Fruit fly (Drosophila melanogaster) whole organism, prepupa: Measurements from ENCODE around the gene ABCB7.
A peak's percentile ranks its signal among the peaks of the same experiment; 100 is the strongest.

Source experiments
- Blimp-1 ChIP-seq: fragments of 200-800 bp; sonication (Bioruptor generic); optimal IDR thresholded peaks from 3 replicates; lab custom pipeline; 2017; ENCODE audit warnings: missing biosample characterization, missing genetic modification characterization, mild to moderate bottlenecking, moderate library complexity, missing genetic modification reagents
- CG10631 ChIP-seq: fragments of 200-800 bp; sonication (Bioruptor generic); optimal IDR thresholded peaks from 2 replicates; lab custom pipeline; 2016; ENCODE audit warnings: missing biosample characterization, missing genetic modification characterization
- CG10669 ChIP-seq: fragments of 200-800 bp; sonication (Bioruptor generic); optimal IDR thresholded peaks from 3 replicates; lab custom pipeline; 2018; ENCODE audit warnings: missing biosample characterization, mild to moderate bottlenecking, missing genetic modification characterization, moderate library complexity
- CG11294 ChIP-seq: fragments of 200-800 bp; sonication (Bioruptor generic); IDR thresholded peaks from 2 replicates; pipeline ENCODE4 v1.3.6; 2022; ENCODE audit warnings: missing biosample characterization, missing genetic modification characterization
- CG11902 ChIP-seq: fragments of 200-800 bp; sonication (Bioruptor generic); optimal IDR thresholded peaks from 3 replicates; lab custom pipeline; 2016; ENCODE audit warnings: missing biosample characterization, missing genetic modification characterization
- CG15336 ChIP-seq: fragments of 200-800 bp; sonication (Bioruptor generic); IDR thresholded peaks from 2 replicates; pipeline ENCODE4 v1.3.6; 2022; ENCODE audit warnings: missing biosample characterization, missing genetic modification characterization
- CG1621 ChIP-seq: fragments of 200-800 bp; sonication (Bioruptor generic); optimal IDR thresholded peaks from 3 replicates; lab custom pipeline; 2018; ENCODE audit warnings: missing biosample characterization, mild to moderate bottlenecking, missing genetic modification characterization
- CG16779 ChIP-seq: fragments of 200-800 bp; sonication (Bioruptor generic); optimal IDR thresholded peaks from 3 replicates; lab custom pipeline; 2017; ENCODE audit warnings: missing biosample characterization, mild to moderate bottlenecking, missing genetic modification characterization
- CG3032 ChIP-seq: fragments of 200-800 bp; optimal IDR thresholded peaks from 2 replicates; lab custom pipeline; 2019; ENCODE audit warnings: missing biosample characterization, mild to moderate bottlenecking, missing genetic modification characterization, moderate library complexity
- CG31627 ChIP-seq: fragments of 200-800 bp; sonication (Bioruptor generic); optimal IDR thresholded peaks from 3 replicates; lab custom pipeline; 2016; ENCODE audit warnings: missing biosample characterization, missing genetic modification characterization
- CG32006 ChIP-seq: fragments of 200-800 bp; sonication (Bioruptor generic); optimal IDR thresholded peaks from 3 replicates; lab custom pipeline; 2017; ENCODE audit warnings: missing biosample characterization, mild to moderate bottlenecking, missing genetic modification characterization
- CG34406 ChIP-seq: fragments of 200-800 bp; sonication (Bioruptor generic); optimal IDR thresholded peaks from 3 replicates; lab custom pipeline; 2016; ENCODE audit warnings: missing biosample characterization, missing genetic modification characterization
- CG3919 ChIP-seq: fragments of 200-800 bp; sonication (Bioruptor generic); optimal IDR thresholded peaks from 3 replicates; lab custom pipeline; 2016; ENCODE audit warnings: missing biosample characterization, missing genetic modification characterization
- CG4318 ChIP-seq: fragments of 200-800 bp; sonication (Bioruptor generic); optimal IDR thresholded peaks from 3 replicates; lab custom pipeline; 2017; ENCODE audit warnings: missing biosample characterization, mild to moderate bottlenecking, missing genetic modification characterization
- CG6163 ChIP-seq: fragments of 200-800 bp; sonication (Bioruptor generic); IDR thresholded peaks from 3 replicates; pipeline ENCODE4 v1.3.6; 2022; ENCODE audit warnings: missing biosample characterization, missing genetic modification characterization
- CG6276 ChIP-seq: fragments of 200-800 bp; sonication (Bioruptor generic); optimal IDR thresholded peaks from 2 replicates; lab custom pipeline; 2017; ENCODE audit warnings: missing biosample characterization, mild to moderate bottlenecking, missing genetic modification characterization
- CG6808 ChIP-seq: fragments of 200-800 bp; sonication (Bioruptor generic); optimal IDR thresholded peaks from 3 replicates; lab custom pipeline; 2017; ENCODE audit warnings: missing biosample characterization, missing genetic modification characterization, mild to moderate bottlenecking, moderate library complexity, missing genetic modification reagents
- CG6854 ChIP-seq: fragments of 200-800 bp; sonication (Bioruptor generic); optimal IDR thresholded peaks from 2 replicates; lab custom pipeline; 2017; ENCODE audit warnings: missing biosample characterization, mild to moderate bottlenecking, missing genetic modification characterization
- CG7368 ChIP-seq: fragments of 200-800 bp; sonication (Bioruptor generic); optimal IDR thresholded peaks from 3 replicates; lab custom pipeline; 2016; ENCODE audit warnings: missing biosample characterization, missing genetic modification characterization
- CG8119 ChIP-seq: fragments of 200-800 bp; sonication (Bioruptor generic); IDR thresholded peaks from 3 replicates; pipeline ENCODE4 v1.3.6; 2022; ENCODE audit warnings: missing biosample characterization, missing genetic modification characterization
- CG8319 ChIP-seq: fragments of 200-800 bp; sonication (Bioruptor generic); optimal IDR thresholded peaks from 3 replicates; lab custom pipeline; 2016; ENCODE audit warnings: missing biosample characterization, missing genetic modification characterization
- CG8632 ChIP-seq: fragments of 200-800 bp; sonication (Bioruptor generic); optimal IDR thresholded peaks from 3 replicates; lab custom pipeline; 2016; ENCODE audit warnings: missing biosample characterization, missing genetic modification characterization
- CG9139 ChIP-seq: fragments of 200-800 bp; sonication (Bioruptor generic); optimal IDR thresholded peaks from 3 replicates; lab custom pipeline; 2017; ENCODE audit warnings: missing biosample characterization, mild to moderate bottlenecking, missing genetic modification characterization
- Eip75B ChIP-seq: fragments of 200-800 bp; sonication (Bioruptor generic); optimal IDR thresholded peaks from 3 replicates; lab custom pipeline; 2016; ENCODE audit warnings: missing biosample characterization, missing genetic modification characterization
- Eip78C ChIP-seq: fragments of 200-800 bp; sonication (Bioruptor generic); peaks from one replicate; lab custom pipeline; 2016; ENCODE audit warnings: missing biosample characterization, missing genetic modification characterization
- Eip93F ChIP-seq: fragments of 200-800 bp; sonication (Bioruptor generic); optimal IDR thresholded peaks from 2 replicates; lab custom pipeline; 2016; ENCODE audit warnings: missing biosample characterization, mild to moderate bottlenecking, missing genetic modification characterization
- Ets21C ChIP-seq: fragments of 200-800 bp; sonication (Bioruptor generic); optimal IDR thresholded peaks from 3 replicates; lab custom pipeline; 2016; ENCODE audit warnings: missing biosample characterization, missing genetic modification characterization
- Gug ChIP-seq: fragments of 200-800 bp; sonication (Bioruptor generic); IDR thresholded peaks from 2 replicates; pipeline ENCODE4 v1.3.6; 2022; ENCODE audit warnings: missing biosample characterization, missing genetic modification characterization
- Hr38 ChIP-seq: sonication (Bioruptor generic); optimal IDR thresholded peaks from 2 replicates; lab custom pipeline; 2016; ENCODE audit warnings: missing biosample characterization, missing genetic modification characterization
- Hr39 ChIP-seq: fragments of 200-800 bp; sonication (Bioruptor generic); optimal IDR thresholded peaks from 2 replicates; lab custom pipeline; 2016; ENCODE audit warnings: missing biosample characterization, missing genetic modification characterization
- Hr4 ChIP-seq: fragments of 200-800 bp; sonication (Bioruptor generic); optimal IDR thresholded peaks from 3 replicates; lab custom pipeline; 2016; ENCODE audit warnings: missing biosample characterization, missing genetic modification characterization
- Lpt ChIP-seq: fragments of 200-800 bp; sonication (Bioruptor generic); optimal IDR thresholded peaks from 3 replicates; lab custom pipeline; 2016; ENCODE audit warnings: missing biosample characterization, missing genetic modification characterization
- Met ChIP-seq: fragments of 200-800 bp; sonication (Bioruptor generic); optimal IDR thresholded peaks from 3 replicates; lab custom pipeline; 2016; ENCODE audit warnings: missing biosample characterization, missing genetic modification characterization
- OdsH ChIP-seq: fragments of 200-800 bp; sonication (Bioruptor generic); optimal IDR thresholded peaks from 3 replicates; lab custom pipeline; 2016; ENCODE audit warnings: missing biosample characterization, missing genetic modification characterization
- Smox ChIP-seq: fragments of 200-800 bp; sonication (Bioruptor generic); optimal IDR thresholded peaks from 3 replicates; lab custom pipeline; 2016; ENCODE audit warnings: missing biosample characterization, missing genetic modification characterization
- Sox14 ChIP-seq: fragments of 200-800 bp; sonication (Bioruptor generic); optimal IDR thresholded peaks from 3 replicates; lab custom pipeline; 2016; ENCODE audit warnings: missing biosample characterization, missing genetic modification characterization
- Sox15 ChIP-seq: fragments of 200-800 bp; sonication (Bioruptor generic); optimal IDR thresholded peaks from 3 replicates; lab custom pipeline; 2016; ENCODE audit warnings: missing biosample characterization, missing genetic modification characterization
- achi ChIP-seq: fragments of 200-800 bp; sonication (Bioruptor generic); optimal IDR thresholded peaks from 3 replicates; lab custom pipeline; 2016; ENCODE audit warnings: missing biosample characterization, missing genetic modification characterization
- acj6 ChIP-seq: fragments of 200-800 bp; sonication (Bioruptor generic); optimal IDR thresholded peaks from 3 replicates; lab custom pipeline; 2016; ENCODE audit warnings: missing biosample characterization, missing genetic modification characterization
- cyc ChIP-seq: fragments of 200-800 bp; sonication (Bioruptor generic); optimal IDR thresholded peaks from 3 replicates; lab custom pipeline; 2016; ENCODE audit warnings: missing biosample characterization, missing genetic modification characterization
- dac ChIP-seq: fragments of 200-800 bp; sonication (Bioruptor generic); optimal IDR thresholded peaks from 2 replicates; lab custom pipeline; 2017; ENCODE audit warnings: missing biosample characterization, mild to moderate bottlenecking, missing genetic modification characterization
- dsx ChIP-seq: fragments of 200-800 bp; optimal IDR thresholded peaks from 3 replicates; lab custom pipeline; 2019; ENCODE audit warnings: missing biosample characterization, mild to moderate bottlenecking, missing genetic modification characterization, moderate library complexity; ENCODE audit not compliant: poor library complexity, severe bottlenecking
- esn ChIP-seq: fragments of 200-800 bp; sonication (Bioruptor generic); optimal IDR thresholded peaks from 2 replicates; lab custom pipeline; 2016; ENCODE audit warnings: missing biosample characterization, mild to moderate bottlenecking, missing genetic modification characterization, moderate library complexity
- fd85E ChIP-seq: fragments of 200-800 bp; sonication (Bioruptor generic); optimal IDR thresholded peaks from 3 replicates; lab custom pipeline; 2016; ENCODE audit warnings: missing biosample characterization, missing genetic modification characterization
- fkh ChIP-seq: fragments of 200-800 bp; sonication (Bioruptor generic); optimal IDR thresholded peaks from 3 replicates; lab custom pipeline; 2017; ENCODE audit warnings: missing biosample characterization, mild to moderate bottlenecking, missing genetic modification characterization, moderate library complexity
- net ChIP-seq: fragments of 200-800 bp; sonication (Bioruptor generic); optimal IDR thresholded peaks from 3 replicates; lab custom pipeline; 2016; ENCODE audit warnings: missing biosample characterization, missing genetic modification characterization
- pdm3 ChIP-seq: fragments of 200-800 bp; sonication (Bioruptor generic); optimal IDR thresholded peaks from 3 replicates; lab custom pipeline; 2016; ENCODE audit warnings: missing biosample characterization, missing genetic modification characterization
- salr ChIP-seq, 2 experiments: fragments of 200-800 bp; sonication (Bioruptor generic); optimal IDR thresholded peaks; 3 replicates each; lab custom pipeline; 2016 to 2018; ENCODE audit warnings: missing biosample characterization in 2 of 2, missing genetic modification characterization in 2 of 2, mild to moderate bottlenecking in 1 of 2
- spab ChIP-seq: fragments of 200-800 bp; sonication (Bioruptor generic); optimal IDR thresholded peaks from 2 replicates; lab custom pipeline; 2017; ENCODE audit warnings: missing biosample characterization, mild to moderate bottlenecking, missing genetic modification characterization, missing genetic modification reagents
- ss ChIP-seq, 2 experiments: fragments of 200-800 bp; sonication (Bioruptor generic); optimal IDR thresholded peaks; 2 replicates in 1 of 2; 3 replicates in 1 of 2; lab custom pipeline; 2017 to 2018; ENCODE audit warnings: mild to moderate bottlenecking in 2 of 2, missing biosample characterization in 2 of 2, missing genetic modification characterization in 2 of 2, moderate library complexity in 1 of 2
- svp ChIP-seq: fragments of 200-800 bp; sonication (Bioruptor generic); peaks from one replicate; lab custom pipeline; 2016; ENCODE audit warnings: missing biosample characterization, missing genetic modification characterization
- topi ChIP-seq: fragments of 200-800 bp; sonication (Bioruptor generic); optimal IDR thresholded peaks from 3 replicates; lab custom pipeline; 2016; ENCODE audit warnings: missing biosample characterization, missing genetic modification characterization
- vri ChIP-seq: fragments of 200-800 bp; sonication (Bioruptor generic); optimal IDR thresholded peaks from 3 replicates; lab custom pipeline; 2016; ENCODE audit warnings: missing biosample characterization, mild to moderate bottlenecking, missing genetic modification characterization

ABCB7 gene

dm6 chr3L:1668504-1668903 lies 50.3 kb downstream of the ABCB7 start, which contains the start of gene RpL23A:
RpL23A (minus strand) TSS chr3L:1668654.
- TF ChIP-seq CG4318 (GFP tag; lab: Kevin White, UChicago) (no peak), Hr39 (GFP tag; lab: Kevin White, UChicago) (peak; percentile 88), salr (GFP tag; optimal IDR thresholded peaks at IDR 0.05; lab: Kevin White, UChicago) (peak in 1 of 2 experiments; percentile 86), Sox15 (GFP tag; lab: Kevin White, UChicago) (peak; percentile 55), CG10669 (GFP tag; lab: Kevin White, UChicago) (no peak), Hr38 (GFP tag; lab: Kevin White, UChicago) (no peak), vri (GFP tag; lab: Kevin White, UChicago) (no peak), OdsH (GFP tag; lab: Kevin White, UChicago) (peak; percentile 79), CG10631 (GFP tag; lab: Kevin White, UChicago) (no peak), Smox (GFP tag; lab: Kevin White, UChicago) (peak; percentile 79), pdm3 (no peak), Eip93F (GFP tag; lab: Kevin White, UChicago) (no peak), CG32006 (GFP tag; lab: Kevin White, UChicago) (no peak), CG3032 (tag; lab: Kevin White, UChicago) (peak; percentile 76), net (peak; percentile 74), esn (GFP tag; lab: Kevin White, UChicago) (peak; percentile 91), CG8319 (GFP tag; lab: Kevin White, UChicago) (peak; percentile 73), CG3919 (no peak), CG16779 (tag; lab: Kevin White, UChicago) (peak; percentile 74), CG6808 (GFP tag; lab: Kevin White, UChicago) (no peak), Ets21C (peak; percentile 74), CG34406 (peak; percentile 58), CG6854 (GFP tag; lab: Kevin White, UChicago) (peak; percentile 89), CG9139 (GFP tag; lab: Kevin White, UChicago) (peak; percentile 77), achi (GFP tag; lab: Kevin White, UChicago) (peak; percentile 100), fkh (GFP tag; lab: Kevin White, UChicago) (peak; percentile 77), Lpt (no peak), Blimp-1 (GFP tag; lab: Kevin White, UChicago) (peak; percentile 84), topi (GFP tag; lab: Kevin White, UChicago) (peak; percentile 87), cyc (peak; percentile 94), dsx (GFP tag; lab: Kevin White, UChicago) (no peak), Hr4 (GFP tag; lab: Kevin White, UChicago) (no peak), CG8119 (GFP tag; lab: Robert Waterston, UW) (no peak), ss (GFP tag; optimal IDR thresholded peaks at IDR 0.05; lab: Kevin White, UChicago) (peak; percentile 56 to 85), Eip78C (GFP tag; lab: Kevin White, UChicago) (peak; percentile 95), CG6276 (no peak), fd85E (GFP tag; lab: Kevin White, UChicago) (peak; percentile 75), CG31627 (GFP tag; lab: Kevin White, UChicago) (peak; percentile 93), acj6 (GFP tag; lab: Kevin White, UChicago) (no peak), CG11902 (peak; percentile 81), CG7368 (peak; percentile 85), CG1621 (peak; percentile 87), dac (GFP tag; lab: Kevin White, UChicago) (peak; percentile 62), Sox14 (GFP tag; lab: Kevin White, UChicago) (peak; percentile 68), spab (no peak), Gug (peak; percentile 46; the same call in 1 of the 2 replicates), svp (GFP tag; lab: Kevin White, UChicago) (no peak), Eip75B (GFP tag; lab: Kevin White, UChicago) (peak; percentile 85), CG8632 (GFP tag; lab: Kevin White, UChicago) (no peak), CG15336 (GFP tag; lab: Robert Waterston, UW) (no peak), CG11294 (GFP tag; lab: Robert Waterston, UW) (peak; percentile 35; the same call in 1 of the 2 replicates), CG6163 (GFP tag; lab: Robert Waterston, UW) (peak; percentile 93), Met (GFP tag; lab: Kevin White, UChicago) (peak; percentile 85)
